Fruit fly (Drosophila melanogaster) whole organism, embryonic: ENCODE data around the gene CG9577.

Source experiments
- CG13296 ChIP-seq: fragments of 200-800 bp; sonication (Bioruptor generic); optimal IDR thresholded peaks from 3 replicates; lab custom pipeline; 2018; ENCODE audit warnings: missing biosample characterization, mild to moderate bottlenecking, missing genetic modification characterization
- CG31224 ChIP-seq: fragments of 200-800 bp; sonication (Bioruptor generic); IDR thresholded peaks from 2 replicates; pipeline ENCODE4 v1.3.6; 2022; ENCODE audit warnings: missing biosample characterization, missing genetic modification characterization
- Dll ChIP-seq: fragments of 200-800 bp; sonication (Bioruptor generic); IDR thresholded peaks from 4 replicates; pipeline ENCODE4 v1.3.6; 2022; ENCODE audit warnings: missing biosample characterization, missing genetic modification characterization; ENCODE audit not compliant: partially characterized antibody
- Rfx ChIP-seq: fragments of 200-800 bp; sonication (Bioruptor generic); IDR thresholded peaks from 2 replicates; pipeline ENCODE4 v1.3.6; 2022; ENCODE audit warnings: missing biosample characterization, missing genetic modification characterization
- fd96Cb ChIP-seq: fragments of 200-800 bp; sonication (Bioruptor generic); optimal IDR thresholded peaks from 2 replicates; lab custom pipeline; 2018; ENCODE audit warnings: missing biosample characterization, mild to moderate bottlenecking, missing genetic modification characterization, moderate library complexity
- ham ChIP-seq: fragments of 200-800 bp; sonication (Bioruptor generic); IDR thresholded peaks from 2 replicates; pipeline ENCODE4 v1.3.6; 2022; ENCODE audit warnings: missing biosample characterization, missing genetic modification characterization

DNA sequence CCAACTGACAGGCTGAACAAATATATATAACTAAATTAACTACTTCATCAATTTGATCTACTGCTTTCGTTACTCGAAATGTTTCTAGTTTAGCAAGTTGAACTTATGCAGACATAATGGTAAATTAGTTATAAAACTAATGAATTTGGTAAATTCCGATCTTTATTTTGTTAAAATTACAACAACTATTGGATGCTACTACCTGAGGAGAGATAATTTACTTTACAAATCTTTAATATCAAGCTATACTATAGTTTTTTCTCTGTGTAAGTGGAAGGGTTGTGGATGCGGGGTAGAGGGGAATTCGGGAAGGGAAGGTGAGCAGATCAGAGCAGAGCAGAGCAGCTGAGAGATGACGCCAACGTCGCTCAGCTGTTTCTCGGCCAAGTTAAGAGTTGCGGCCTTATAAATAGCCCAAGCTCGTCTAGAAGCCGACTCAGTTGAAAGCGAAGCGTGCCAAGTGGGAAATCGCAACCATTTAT lies 18.7 kb upstream of the CG9577 start, which contains the start of gene aspr:
- TF ChIP-seq CG31224 (GFP tag; lab: Robert Waterston, UW): no peak
- no peak for TF ChIP-seq fd96Cb (tag; lab: Kevin White, UChicago)
- TF ChIP-seq Dll (GFP tag; lab: Robert Waterston, UW): no peak
- TF ChIP-seq ham: no peak
- TF ChIP-seq Rfx (GFP tag; lab: Robert Waterston, UW): no peak
- TF ChIP-seq CG13296: no peak
